Fruit fly (Drosophila melanogaster) whole organism, embryonic: ENCODE measurements around the gene Cog2.

ENCODE experiments used
- ATbp ChIP-seq: fragments of 200-800 bp; sonication (Bioruptor generic); optimal IDR thresholded peaks from 2 replicates; lab custom pipeline; 2017; ENCODE audit warnings: missing biosample characterization, mild to moderate bottlenecking, missing genetic modification characterization, missing genetic modification reagents
- Antp ChIP-seq: fragments of 200-800 bp; sonication (Bioruptor generic); optimal IDR thresholded peaks from 3 replicates; lab custom pipeline; 2016; ENCODE audit warnings: missing biosample characterization, missing genetic modification characterization
- CG11093 ChIP-seq: fragments of 200-800 bp; sonication (Bioruptor generic); IDR thresholded peaks from 3 replicates; pipeline ENCODE4 v1.3.6; 2022; ENCODE audit warnings: missing biosample characterization, missing genetic modification characterization
- CG12942 ChIP-seq: fragments of 200-800 bp; sonication (Bioruptor generic); optimal IDR thresholded peaks from 3 replicates; lab custom pipeline; 2016; ENCODE audit warnings: missing biosample characterization, missing genetic modification characterization
- CG14965 ChIP-seq: fragments of 200-800 bp; sonication (Bioruptor generic); optimal IDR thresholded peaks from 2 replicates; lab custom pipeline; 2016; ENCODE audit warnings: missing biosample characterization, missing genetic modification characterization, borderline replicate concordance
- CG15011 ChIP-seq: fragments of 200-800 bp; sonication (Bioruptor generic); optimal IDR thresholded peaks from 3 replicates; lab custom pipeline; 2018; ENCODE audit warnings: missing biosample characterization, mild to moderate bottlenecking, missing genetic modification characterization
- CG15073 ChIP-seq: fragments of 200-800 bp; sonication (Bioruptor generic); optimal IDR thresholded peaks from 2 replicates; lab custom pipeline; 2016; ENCODE audit warnings: missing biosample characterization, missing genetic modification characterization
- CG17328 ChIP-seq: fragments of 200-800 bp; sonication (Bioruptor generic); IDR thresholded peaks from 2 replicates; pipeline ENCODE4 v1.3.6; 2022; ENCODE audit warnings: missing biosample characterization, missing genetic modification characterization
- CG18619 ChIP-seq: fragments of 200-800 bp; sonication (Bioruptor generic); optimal IDR thresholded peaks from 3 replicates; lab custom pipeline; 2017; ENCODE audit warnings: missing biosample characterization, mild to moderate bottlenecking, missing genetic modification characterization
- CG30403 ChIP-seq: fragments of 200-800 bp; sonication (Bioruptor generic); optimal IDR thresholded peaks from 3 replicates; lab custom pipeline; 2016; ENCODE audit warnings: missing biosample characterization, missing genetic modification characterization
- CG32767 ChIP-seq: fragments of 200-800 bp; sonication (Bioruptor generic); IDR thresholded peaks from 2 replicates; pipeline ENCODE4 v1.3.6; 2022; ENCODE audit warnings: missing biosample characterization, missing genetic modification characterization
- CG3995 ChIP-seq: fragments of 200-800 bp; sonication (Bioruptor generic); optimal IDR thresholded peaks from 3 replicates; lab custom pipeline; 2016; ENCODE audit warnings: missing biosample characterization, missing genetic modification characterization
- CG4360 ChIP-seq: fragments of 200-800 bp; sonication (Bioruptor generic); IDR thresholded peaks from 2 replicates; pipeline ENCODE4 v1.3.6; 2022; ENCODE audit warnings: missing biosample characterization, missing genetic modification characterization
- CG4820 ChIP-seq: fragments of 200-800 bp; sonication (Bioruptor generic); optimal IDR thresholded peaks from 3 replicates; lab custom pipeline; 2016; ENCODE audit warnings: missing biosample characterization, missing genetic modification characterization
- CG7786 ChIP-seq: fragments of 200-800 bp; sonication (Bioruptor generic); optimal IDR thresholded peaks from 2 replicates; lab custom pipeline; 2016; ENCODE audit warnings: missing biosample characterization, missing genetic modification characterization
- CG8388 ChIP-seq: fragments of 200-800 bp; sonication (Bioruptor generic); optimal IDR thresholded peaks from 2 replicates; lab custom pipeline; 2019; ENCODE audit warnings: missing biosample characterization, mild to moderate bottlenecking, missing genetic modification characterization, moderate library complexity
- CG8924 ChIP-seq: fragments of 200-800 bp; optimal IDR thresholded peaks from 3 replicates; lab custom pipeline; 2019; ENCODE audit warnings: missing biosample characterization, mild to moderate bottlenecking, missing genetic modification characterization, moderate library complexity
- CG9817 ChIP-seq: fragments of 200-800 bp; sonication (Bioruptor generic); optimal IDR thresholded peaks from 2 replicates; lab custom pipeline; 2018; ENCODE audit warnings: missing biosample characterization, mild to moderate bottlenecking, missing genetic modification characterization, moderate library complexity
- CkIIα-i1 ChIP-seq: fragments of 200-800 bp; sonication (Bioruptor generic); IDR thresholded peaks from 2 replicates; pipeline ENCODE4 v1.3.6; 2022; ENCODE audit warnings: missing biosample characterization, missing genetic modification characterization
- E2f2 ChIP-seq: fragments of 200-800 bp; sonication (Bioruptor generic); IDR thresholded peaks from 2 replicates; pipeline ENCODE4 v1.3.6; 2022; ENCODE audit warnings: missing biosample characterization, missing genetic modification characterization
- HLH4C ChIP-seq: fragments of 200-800 bp; sonication (Bioruptor generic); IDR thresholded peaks from 3 replicates; pipeline ENCODE4 v1.3.6; 2022; ENCODE audit warnings: missing biosample characterization, missing genetic modification characterization; ENCODE audit not compliant: partially characterized antibody
- Hand ChIP-seq: fragments of 200-800 bp; sonication (Bioruptor generic); optimal IDR thresholded peaks from 2 replicates; lab custom pipeline; 2017; ENCODE audit warnings: mild to moderate bottlenecking, missing biosample characterization, missing genetic modification reagents, missing genetic modification characterization
- HmgZ ChIP-seq: fragments of 200-800 bp; sonication (Bioruptor generic); optimal IDR thresholded peaks from 2 replicates; lab custom pipeline; 2018; ENCODE audit warnings: missing biosample characterization, mild to moderate bottlenecking, missing genetic modification characterization
- Hmx ChIP-seq: fragments of 200-800 bp; sonication (Bioruptor generic); optimal IDR thresholded peaks from 2 replicates; lab custom pipeline; 2016; ENCODE audit warnings: missing biosample characterization, missing genetic modification characterization
- Meics ChIP-seq: fragments of 200-800 bp; sonication (Bioruptor generic); optimal IDR thresholded peaks from 2 replicates; lab custom pipeline; 2017; ENCODE audit warnings: missing biosample characterization, mild to moderate bottlenecking, missing genetic modification characterization
- Oaz ChIP-seq: fragments of 200-800 bp; sonication (Bioruptor generic); IDR thresholded peaks from 2 replicates; pipeline ENCODE4 v1.3.6; 2022; ENCODE audit warnings: missing biosample characterization, missing genetic modification characterization
- Sin3A ChIP-seq: fragments of >200 bp; optimal IDR thresholded peaks from 2 replicates; lab custom pipeline; 2018
- Tbp ChIP-seq: fragments of >200 bp; optimal IDR thresholded peaks from 2 replicates; lab custom pipeline; 2018; ENCODE audit warnings: missing biosample characterization, missing genetic modification characterization
- ac ChIP-seq: fragments of 200-800 bp; sonication (Bioruptor generic); optimal IDR thresholded peaks from 3 replicates; lab custom pipeline; 2017; ENCODE audit warnings: missing biosample characterization, mild to moderate bottlenecking, missing genetic modification characterization
- bbx ChIP-seq: fragments of 200-800 bp; sonication (Bioruptor generic); IDR thresholded peaks from 2 replicates; pipeline ENCODE4 v1.3.6; 2022; ENCODE audit warnings: missing biosample characterization, missing genetic modification characterization; ENCODE audit not compliant: partially characterized antibody
- btn ChIP-seq: fragments of 200-800 bp; sonication (Bioruptor generic); optimal IDR thresholded peaks from 2 replicates; lab custom pipeline; 2016; ENCODE audit warnings: missing biosample characterization, missing genetic modification characterization
- caup ChIP-seq: fragments of 200-800 bp; sonication (Bioruptor generic); optimal IDR thresholded peaks from 3 replicates; lab custom pipeline; 2017; ENCODE audit warnings: missing biosample characterization, mild to moderate bottlenecking, missing genetic modification characterization, moderate library complexity; ENCODE audit not compliant: severe bottlenecking
- dmrt99B ChIP-seq: fragments of 200-800 bp; sonication (Bioruptor generic); optimal IDR thresholded peaks from 2 replicates; lab custom pipeline; 2018; ENCODE audit warnings: missing biosample characterization, mild to moderate bottlenecking, missing genetic modification characterization, moderate library complexity
- eyg ChIP-seq: fragments of 200-800 bp; sonication (Bioruptor generic); optimal IDR thresholded peaks from 3 replicates; lab custom pipeline; 2016; ENCODE audit warnings: missing biosample characterization, missing genetic modification characterization
- jing ChIP-seq: fragments of 200-800 bp; sonication (Bioruptor generic); optimal IDR thresholded peaks from 2 replicates; lab custom pipeline; 2018; ENCODE audit warnings: missing biosample characterization, mild to moderate bottlenecking, missing genetic modification characterization
- lilli ChIP-seq: fragments of 200-800 bp; sonication (Bioruptor generic); optimal IDR thresholded peaks from 3 replicates; lab custom pipeline; 2016; ENCODE audit warnings: missing biosample characterization, missing genetic modification characterization
- luna ChIP-seq: fragments of 200-800 bp; sonication (Bioruptor generic); optimal IDR thresholded peaks from 2 replicates; lab custom pipeline; 2016; ENCODE audit warnings: missing biosample characterization, missing genetic modification characterization
- nom ChIP-seq: fragments of 200-800 bp; sonication (Bioruptor generic); optimal IDR thresholded peaks from 2 replicates; lab custom pipeline; 2017; ENCODE audit warnings: missing biosample characterization, missing genetic modification characterization, mild to moderate bottlenecking, moderate library complexity, missing genetic modification reagents
- pan ChIP-seq, 4 experiments: fragments of >200 bp in 3 of 4; fragments of 200-800 bp in 1 of 4; sonication (Bioruptor generic) in 1 of 4; optimal IDR thresholded peaks in 3 of 4; IDR thresholded peaks in 1 of 4; 2 replicates each; pipeline versions ENCODE4 v1.3.6 to Lab custom; 2017 to 2022; ENCODE audit warnings: missing biosample characterization in 2 of 4, missing genetic modification characterization in 2 of 4, mixed read lengths in 1 of 4
- pho ChIP-seq: fragments of 200-800 bp; sonication (Bioruptor generic); optimal IDR thresholded peaks from 2 replicates; lab custom pipeline; 2016; ENCODE audit warnings: missing biosample characterization, missing genetic modification characterization
- pita ChIP-seq: fragments of 200-800 bp; sonication (Bioruptor generic); optimal IDR thresholded peaks from 2 replicates; lab custom pipeline; 2017; ENCODE audit warnings: missing biosample characterization, mild to moderate bottlenecking, missing genetic modification characterization
- pnt ChIP-seq: fragments of 200-800 bp; sonication (Bioruptor generic); optimal IDR thresholded peaks from 3 replicates; lab custom pipeline; 2016; ENCODE audit warnings: missing biosample characterization, missing genetic modification characterization
- pzg ChIP-seq: fragments of 200-800 bp; sonication (Bioruptor generic); optimal IDR thresholded peaks from 3 replicates; lab custom pipeline; 2018; ENCODE audit warnings: missing biosample characterization, mild to moderate bottlenecking, missing genetic modification characterization, moderate library complexity
- sc ChIP-seq, 3 experiments: fragments of >200 bp in 2 of 3; fragments of 200-800 bp in 1 of 3; sonication (Bioruptor generic) in 1 of 3; optimal IDR thresholded peaks; 2 replicates in 2 of 3; 3 replicates in 1 of 3; lab custom pipeline; 2017; ENCODE audit warnings: mild to moderate bottlenecking in 1 of 3, missing biosample characterization in 1 of 3, missing genetic modification characterization in 1 of 3, missing genetic modification reagents in 1 of 3
- sisA ChIP-seq: fragments of 200-800 bp; sonication (Bioruptor generic); IDR thresholded peaks from 2 replicates; pipeline ENCODE4 v1.3.6; 2022; ENCODE audit warnings: missing biosample characterization, missing genetic modification characterization
- slbo ChIP-seq: fragments of 200-800 bp; sonication (Bioruptor generic); IDR thresholded peaks from 2 replicates; pipeline ENCODE4 v1.3.6; 2022; ENCODE audit warnings: missing biosample characterization, missing genetic modification characterization
- tna ChIP-seq: fragments of 200-800 bp; sonication (Bioruptor generic); IDR thresholded peaks from 2 replicates; pipeline ENCODE4 v1.3.6; 2022; ENCODE audit warnings: missing biosample characterization, missing genetic modification characterization; ENCODE audit not compliant: partially characterized antibody
- unc-4 ChIP-seq: fragments of 200-800 bp; sonication (Bioruptor generic); IDR thresholded peaks from 2 replicates; pipeline ENCODE4 v1.3.6; 2022; ENCODE audit warnings: missing biosample characterization, missing genetic modification characterization; ENCODE audit not compliant: partially characterized antibody
- zen ChIP-seq: fragments of 200-800 bp; sonication (Bioruptor generic); optimal IDR thresholded peaks from 3 replicates; lab custom pipeline; 2018; ENCODE audit warnings: missing biosample characterization, mild to moderate bottlenecking, missing genetic modification characterization, moderate library complexity

Gene Cog2

dm6 chr3R:15408131-15408731, 46.8 kb upstream of the Cog2 start, which contains the start of gene Atx2 (continued):
- TF ChIP-seq caup (GFP tag; lab: Kevin White, UChicago) (peak; percentile 55), CG7786 (GFP tag; lab: Kevin White, UChicago) (peak; percentile 8), CG15011 (GFP tag; lab: Kevin White, UChicago) (no peak), CG3995 (GFP tag; lab: Kevin White, UChicago) (peak; percentile 36), CG12942 (GFP tag; lab: Kevin White, UChicago) (peak; percentile 19), pho (GFP tag; lab: Kevin White, UChicago) (peak; percentile 73), lilli (peak; percentile 50), pan (optimal IDR thresholded peaks at IDR 0.05; lab: Kevin White, UChicago) (no peak), pan (GFP tag; optimal IDR thresholded peaks at IDR 0.05 in 1 of 2, IDR thresholded peaks at IDR 0.05 in 1 of 2) (peak in 1 of 2 experiments; percentile 7), sisA (no peak), unc-4 (GFP tag; lab: Robert Waterston, UW) (peak; percentile 94), CG30403 (GFP tag; lab: Kevin White, UChicago) (peak; percentile 45), dmrt99B (tag; lab: Kevin White, UChicago) (no peak), ac (no peak), zen (tag; lab: Kevin White, UChicago) (peak; percentile 48), luna (GFP tag; lab: Kevin White, UChicago) (peak; percentile 31), ATbp (GFP tag; lab: Kevin White, UChicago) (peak; percentile 8), CG15073 (no peak), Sin3A (lab: Kevin White, UChicago) (peak; percentile 98), Meics (GFP tag; lab: Kevin White, UChicago) (peak; percentile 15), Oaz (GFP tag; lab: Robert Waterston, UW) (no peak), HLH4C (GFP tag; lab: Robert Waterston, UW) (peak; percentile 97), CG4820 (GFP tag; lab: Kevin White, UChicago) (peak; percentile 18), CG8924 (tag; lab: Kevin White, UChicago) (peak; percentile 18), eyg (GFP tag; lab: Kevin White, UChicago) (no peak), slbo (GFP tag; lab: Robert Waterston, UW) (peak; percentile 66), CG8388 (GFP tag; lab: Kevin White, UChicago) (peak; percentile 14), CG18619 (peak; percentile 40), Tbp (no peak), Hmx (GFP tag; lab: Kevin White, UChicago) (no peak), pita (GFP tag; lab: Kevin White, UChicago) (no peak), CG17328 (GFP tag; lab: Robert Waterston, UW) (0 out of 2 replicates have a peak, but pooled peaks have one; percentile 43), tna (peak; percentile 95), CkIIα-i1 (no peak), sc (optimal IDR thresholded peaks at IDR 0.05; lab: Kevin White, UChicago) (no peak), sc (GFP tag; optimal IDR thresholded peaks at IDR 0.05; lab: Kevin White, UChicago) (no peak), btn (GFP tag; lab: Kevin White, UChicago) (no peak), CG4360 (no peak), HmgZ (tag; lab: Kevin White, UChicago) (peak; percentile 74), CG9817 (tag; lab: Kevin White, UChicago) (peak; percentile 28), Antp (GFP tag; lab: Kevin White, UChicago) (peak; percentile 45), pzg (GFP tag; lab: Kevin White, UChicago) (peak; percentile 90), CG32767 (GFP tag; lab: Robert Waterston, UW) (no peak), CG11093 (no peak), bbx (GFP tag; lab: Robert Waterston, UW) (peak; percentile 93), Hand (no peak), nom (GFP tag; lab: Kevin White, UChicago) (no peak), E2f2 (GFP tag; lab: Robert Waterston, UW) (peak; percentile 98), jing (GFP tag; lab: Kevin White, UChicago) (no peak), CG14965 (GFP tag; lab: Kevin White, UChicago) (no peak), pnt (GFP tag; lab: Kevin White, UChicago) (no peak)
